In genomic region chr2L:2361893-2362807, dm6 we compare ENCODE assay signal across 1 fruit fly cellular context.
TF ChIP-seq lines count a peak whose summit lies in the region.

No protein-coding gene starts in this region.

TF ChIP-seq in whole organism, embryonic, 481 proteins besides CTCF, POLR2A, EP300 and RAD21 (continued from another document):
- TF ChIP-seq NK7.1 (GFP tag; optimal IDR thresholded peaks at IDR 0.05; lab: Kevin White, UChicago), result no peak
- no peak for TF ChIP-seq Bdp1 (GFP tag; optimal IDR thresholded peaks at IDR 0.05; lab: Kevin White, UChicago)
- TF ChIP-seq vfl (GFP tag; optimal IDR thresholded peaks at IDR 0.05; lab: Kevin White, UChicago), result no peak
- TF ChIP-seq tna (GFP tag; IDR thresholded peaks at IDR 0.05; lab: Robert Waterston, UW; ENCODE audit: partially characterized antibody), result no peak
- TF ChIP-seq CG9727 (GFP tag; optimal IDR thresholded peaks at IDR 0.05; lab: Kevin White, UChicago), result no peak
- TF ChIP-seq sd (tag; optimal IDR thresholded peaks at IDR 0.05; lab: Kevin White, UChicago), result peak; percentile 4
- TF ChIP-seq CG6689 (GFP tag; IDR thresholded peaks at IDR 0.05; lab: Robert Waterston, UW), result no peak
- no peak for TF ChIP-seq Mes4 (GFP tag; optimal IDR thresholded peaks at IDR 0.05; lab: Kevin White, UChicago)
- no peak for TF ChIP-seq pros (GFP tag; optimal IDR thresholded peaks at IDR 0.05; lab: Kevin White, UChicago)
- no peak for TF ChIP-seq CG10209 (GFP tag; optimal IDR thresholded peaks at IDR 0.05; lab: Kevin White, UChicago)
- TF ChIP-seq CG12071 (GFP tag; optimal IDR thresholded peaks at IDR 0.05; lab: Kevin White, UChicago), result no peak
- no peak for TF ChIP-seq CG4707 (GFP tag; optimal IDR thresholded peaks at IDR 0.05; lab: Kevin White, UChicago)
- no peak for TF ChIP-seq tx (GFP tag; optimal IDR thresholded peaks at IDR 0.05; lab: Kevin White, UChicago)
- TF ChIP-seq grn (GFP tag; optimal IDR thresholded peaks at IDR 0.05; lab: Kevin White, UChicago), result peak; percentile 37
- no peak for TF ChIP-seq CG11504 (tag; optimal IDR thresholded peaks at IDR 0.05; lab: Kevin White, UChicago)
- no peak for TF ChIP-seq CG14441 (GFP tag; IDR thresholded peaks at IDR 0.05; lab: Robert Waterston, UW)
- no peak for TF ChIP-seq CG15601 (tag; optimal IDR thresholded peaks at IDR 0.05; lab: Kevin White, UChicago)
- no peak for TF ChIP-seq CG4282 (GFP tag; optimal IDR thresholded peaks at IDR 0.05; lab: Kevin White, UChicago)
- TF ChIP-seq zfh2 (GFP tag; optimal IDR thresholded peaks at IDR 0.05; lab: Kevin White, UChicago), result no peak
- TF ChIP-seq stwl (tag; optimal IDR thresholded peaks at IDR 0.05; lab: Kevin White, UChicago), result no peak
- no peak for TF ChIP-seq CG4404 (GFP tag; IDR thresholded peaks at IDR 0.05; lab: Robert Waterston, UW)
- TF ChIP-seq sug (tag; optimal IDR thresholded peaks at IDR 0.05; lab: Kevin White, UChicago), result peak; percentile 74
- no peak for TF ChIP-seq Six4 (GFP tag; optimal IDR thresholded peaks at IDR 0.05; lab: Kevin White, UChicago)
- TF ChIP-seq Xbp1 (GFP tag; optimal IDR thresholded peaks at IDR 0.05; lab: Kevin White, UChicago), result no peak
- TF ChIP-seq jing (GFP tag; optimal IDR thresholded peaks at IDR 0.05; lab: Kevin White, UChicago), result no peak
- TF ChIP-seq H15 (GFP tag; IDR thresholded peaks at IDR 0.05; lab: Robert Waterston, UW), result no peak
- TF ChIP-seq CG30431 (GFP tag; optimal IDR thresholded peaks at IDR 0.05; lab: Kevin White, UChicago), result no peak
- no peak for TF ChIP-seq Med (GFP tag; lab: Kevin White, UChicago)
- no peak for TF ChIP-seq cad (GFP tag; optimal IDR thresholded peaks at IDR 0.05; lab: Kevin White, UChicago)
- TF ChIP-seq CG4820 (GFP tag; optimal IDR thresholded peaks at IDR 0.05; lab: Kevin White, UChicago), result no peak
- no peak for TF ChIP-seq CG5953 (GFP tag; IDR thresholded peaks at IDR 0.05; lab: Robert Waterston, UW)
- TF ChIP-seq Deaf1 (tag; optimal IDR thresholded peaks at IDR 0.05; lab: Kevin White, UChicago), result no peak
- no peak for TF ChIP-seq CG9876 (GFP tag; optimal IDR thresholded peaks at IDR 0.05; lab: Kevin White, UChicago)
- TF ChIP-seq CG9609 (GFP tag; optimal IDR thresholded peaks at IDR 0.05; lab: Kevin White, UChicago), result no peak
- no peak for TF ChIP-seq D (optimal IDR thresholded peaks at IDR 0.05; lab: Kevin White, UChicago)
- peak; percentile 39 for TF ChIP-seq D (GFP tag; optimal IDR thresholded peaks at IDR 0.05; lab: Kevin White, UChicago)
- no peak for TF ChIP-seq en (GFP tag; optimal IDR thresholded peaks at IDR 0.05; lab: Kevin White, UChicago)
- TF ChIP-seq Drgx (GFP tag; IDR thresholded peaks at IDR 0.05; lab: Robert Waterston, UW), result no peak
- no peak for TF ChIP-seq dpn (GFP tag; optimal IDR thresholded peaks at IDR 0.05; lab: Kevin White, UChicago)
- peak; percentile 12 for TF ChIP-seq CG14710 (tag; optimal IDR thresholded peaks at IDR 0.05; lab: Kevin White, UChicago)
- TF ChIP-seq CG18011 (GFP tag; optimal IDR thresholded peaks at IDR 0.05; lab: Kevin White, UChicago), result no peak
- TF ChIP-seq lab (GFP tag; optimal IDR thresholded peaks at IDR 0.05; lab: Kevin White, UChicago), result peak; percentile 11
- no peak for TF ChIP-seq CG1024 (GFP tag; IDR thresholded peaks at IDR 0.05; lab: Robert Waterston, UW)
- peak; percentile 41 for TF ChIP-seq exex (tag; optimal IDR thresholded peaks at IDR 0.05; lab: Kevin White, UChicago)
- TF ChIP-seq Lim3 (GFP tag; IDR thresholded peaks at IDR 0.05; lab: Robert Waterston, UW), result no peak
